Worm (Caenorhabditis elegans) whole organism, mixed stage, embryonic: ENCODE measurements around the gene tab-1.

Experiments
- M03D4.4 ChIP-seq: sonication (generic microtip); optimal IDR thresholded peaks from 2 replicates; lab custom pipeline; 2017; ENCODE audit warnings: mild to moderate bottlenecking, missing genetic modification characterization, missing compliant biosample characterization
- bed-3 ChIP-seq: fragments of 200-800 bp; sonication (Bioruptor generic); optimal IDR thresholded peaks from 3 replicates; lab custom pipeline; 2018; ENCODE audit warnings: mild to moderate bottlenecking, missing genetic modification characterization, moderate library complexity, missing compliant biosample characterization
- blmp-1 ChIP-seq: fragments of 150-350 bp; optimal IDR thresholded peaks from 2 replicates; lab custom pipeline; 2014; ENCODE audit warnings: missing biosample characterization, missing genetic modification characterization
- ceh-39 ChIP-seq: fragments of 150-350 bp; optimal IDR thresholded peaks from 2 replicates; lab custom pipeline; 2014; ENCODE audit warnings: missing biosample characterization, missing genetic modification characterization
- ceh-43 ChIP-seq: fragments of 200-800 bp; sonication (Bioruptor generic); optimal IDR thresholded peaks from 2 replicates; lab custom pipeline; 2018; ENCODE audit warnings: mild to moderate bottlenecking, missing genetic modification characterization, moderate library complexity, missing compliant biosample characterization
- ceh-83 ChIP-seq: fragments of 200-800 bp; sonication (Bioruptor generic); optimal IDR thresholded peaks from 2 replicates; lab custom pipeline; 2018; ENCODE audit warnings: mild to moderate bottlenecking, missing genetic modification characterization, missing compliant biosample characterization
- cnd-1 ChIP-seq: fragments of 200-800 bp; sonication (Bioruptor generic); optimal IDR thresholded peaks from 2 replicates; lab custom pipeline; 2018; ENCODE audit warnings: mild to moderate bottlenecking, missing genetic modification characterization, missing compliant biosample characterization
- drap-1 ChIP-seq: fragments of 200-800 bp; sonication (Bioruptor generic); optimal IDR thresholded peaks from 3 replicates; lab custom pipeline; 2018; ENCODE audit warnings: mild to moderate bottlenecking, missing genetic modification characterization, missing compliant biosample characterization
- elt-3 ChIP-seq: fragments of 150-350 bp; optimal IDR thresholded peaks from 2 replicates; lab custom pipeline; 2014; ENCODE audit warnings: missing biosample characterization, missing genetic modification characterization
- flh-1 ChIP-seq: fragments of 200-800 bp; sonication (Bioruptor generic); optimal IDR thresholded peaks from 2 replicates; lab custom pipeline; 2018; ENCODE audit warnings: mild to moderate bottlenecking, missing genetic modification characterization, moderate library complexity, missing compliant biosample characterization
- ham-2 ChIP-seq: fragments of 200-800 bp; sonication (Bioruptor generic); optimal IDR thresholded peaks from 2 replicates; lab custom pipeline; 2018; ENCODE audit warnings: mild to moderate bottlenecking, missing genetic modification characterization, missing compliant biosample characterization
- hlh-1 ChIP-seq: fragments of 150-350 bp; optimal IDR thresholded peaks from 2 replicates; lab custom pipeline; 2014; ENCODE audit warnings: missing biosample characterization, missing genetic modification reagents, missing genetic modification characterization
- lin-13 ChIP-seq: fragments of 150-350 bp; optimal IDR thresholded peaks from 2 replicates; lab custom pipeline; 2014; ENCODE audit warnings: missing biosample characterization, missing genetic modification characterization
- lin-32 ChIP-seq: fragments of 200-800 bp; sonication (Bioruptor generic); optimal IDR thresholded peaks from 2 replicates; lab custom pipeline; 2018; ENCODE audit warnings: mild to moderate bottlenecking, missing genetic modification characterization, missing compliant biosample characterization
- lsy-2 ChIP-seq: fragments of 150-350 bp; optimal IDR thresholded peaks from 2 replicates; lab custom pipeline; 2014; ENCODE audit warnings: missing biosample characterization, missing genetic modification characterization
- mab-5 ChIP-seq: fragments of 150-350 bp; optimal IDR thresholded peaks from 2 replicates; lab custom pipeline; 2014; ENCODE audit warnings: missing biosample characterization, missing genetic modification characterization
- mep-1 ChIP-seq: fragments of 150-350 bp; optimal IDR thresholded peaks from 2 replicates; lab custom pipeline; 2017; ENCODE audit warnings: missing biosample characterization, missing genetic modification reagents, missing genetic modification characterization, inconsistent platforms
- mls-2 ChIP-seq: sonication (generic microtip); optimal IDR thresholded peaks from 2 replicates; lab custom pipeline; 2016; ENCODE audit warnings: mild to moderate bottlenecking, missing genetic modification characterization, moderate library complexity, missing compliant biosample characterization
- nhr-12 ChIP-seq: fragments of 150-350 bp; optimal IDR thresholded peaks from 2 replicates; lab custom pipeline; 2014; ENCODE audit warnings: missing biosample characterization, missing genetic modification characterization
- nhr-2 ChIP-seq: fragments of 150-350 bp; optimal IDR thresholded peaks from 2 replicates; lab custom pipeline; 2014; ENCODE audit warnings: missing biosample characterization, missing genetic modification characterization
- nhr-237 ChIP-seq: fragments of 150-350 bp; optimal IDR thresholded peaks from 2 replicates; lab custom pipeline; 2014; ENCODE audit warnings: missing biosample characterization, missing genetic modification characterization
- nhr-76 ChIP-seq: sonication (generic microtip); optimal IDR thresholded peaks from 2 replicates; lab custom pipeline; 2017; ENCODE audit warnings: missing biosample characterization, missing genetic modification characterization
- pha-4 ChIP-seq: fragments of 150-350 bp; optimal IDR thresholded peaks from 2 replicates; lab custom pipeline; 2018; ENCODE audit warnings: missing biosample characterization, missing genetic modification reagents, missing genetic modification characterization
- sem-2 ChIP-seq: fragments of 200-800 bp; sonication (Bioruptor generic); optimal IDR thresholded peaks from 2 replicates; lab custom pipeline; 2018; ENCODE audit warnings: mild to moderate bottlenecking, missing genetic modification characterization, missing compliant biosample characterization
- sptf-1 ChIP-seq: sonication (generic microtip); optimal IDR thresholded peaks from 2 replicates; lab custom pipeline; 2017; ENCODE audit warnings: mild to moderate bottlenecking, missing genetic modification characterization, moderate library complexity, missing compliant biosample characterization
- tbx-8 ChIP-seq: fragments of 200-800 bp; sonication (Bioruptor generic); optimal IDR thresholded peaks from 2 replicates; lab custom pipeline; 2018; ENCODE audit warnings: mild to moderate bottlenecking, missing genetic modification characterization, moderate library complexity, missing compliant biosample characterization
- unc-120 ChIP-seq: sonication (generic microtip); optimal IDR thresholded peaks from 2 replicates; lab custom pipeline; 2017; ENCODE audit warnings: missing genetic modification characterization, missing compliant biosample characterization; ENCODE audit not compliant: poor library complexity, severe bottlenecking
- unc-39 ChIP-seq: fragments of 150-350 bp; optimal IDR thresholded peaks from 2 replicates; lab custom pipeline; 2014; ENCODE audit warnings: missing biosample characterization, missing genetic modification characterization
- unc-62 ChIP-seq: fragments of 150-350 bp; optimal IDR thresholded peaks from 2 replicates; lab custom pipeline; 2014; ENCODE audit warnings: missing biosample characterization, missing genetic modification reagents, missing genetic modification characterization
- zip-8 ChIP-seq: fragments of 150-350 bp; optimal IDR thresholded peaks from 2 replicates; lab custom pipeline; 2014; ENCODE audit warnings: missing biosample characterization, missing genetic modification characterization

Gene tab-1

ce11 chrII:6803024-6803423, at the start of gene tab-1:
Gene tab-1 (plus strand): TSS chrII:6803324.
- TF ChIP-seq hlh-1 (tag; lab: Kevin White, UChicago) (no peak), zip-8 (no peak), cnd-1 (tag; lab: Kevin White, UChicago) (no peak), mab-5 (no peak), unc-39 (tag; lab: Kevin White, UChicago) (no peak), mls-2 (tag; lab: Kevin White, UChicago) (no peak), unc-120 (no peak), sem-2 (GFP tag; lab: Kevin White, UChicago) (no peak), pha-4 (no peak), drap-1 (GFP tag; lab: Kevin White, UChicago) (no peak), lsy-2 (tag; lab: Kevin White, UChicago) (no peak), lin-13 (tag; lab: Kevin White, UChicago) (no peak), flh-1 (GFP tag; lab: Kevin White, UChicago) (no peak), nhr-76 (no peak), nhr-237 (tag; lab: Kevin White, UChicago) (no peak), M03D4.4 (no peak), lin-32 (no peak), blmp-1 (no peak), unc-62 (GFP tag; lab: Kevin White, UChicago) (no peak), ham-2 (GFP tag; lab: Kevin White, UChicago) (no peak)
- TF ChIP-seq, all 35 proteins: peak for 0

ce11 chrII:6754671-6755224, 48.4 kb upstream of the tab-1 start, which contains the start of the genes srx-95 and fis-1:
Gene srx-95 (minus strand): TSS chrII:6754771.
Gene fis-1 (plus strand): TSS chrII:6755174.
- no peak for TF ChIP-seq nhr-2 (tag; lab: Kevin White, UChicago)
- no peak for TF ChIP-seq ceh-83 (GFP tag; lab: Kevin White, UChicago)
- TF ChIP-seq tbx-8 (GFP tag; lab: Kevin White, UChicago) = no peak
- no peak for TF ChIP-seq nhr-12 (tag; lab: Kevin White, UChicago)
- TF ChIP-seq drap-1 (GFP tag; lab: Kevin White, UChicago) = no peak
- TF ChIP-seq ceh-43 = no peak
- no peak for TF ChIP-seq mep-1 (tag; lab: Kevin White, UChicago)
- no peak for TF ChIP-seq hlh-1 (tag; lab: Kevin White, UChicago)
- no peak for TF ChIP-seq ceh-39
- TF ChIP-seq unc-39 (tag; lab: Kevin White, UChicago) = no peak
- no peak for TF ChIP-seq nhr-237 (tag; lab: Kevin White, UChicago)
- TF ChIP-seq sptf-1 = no peak
- TF ChIP-seq lin-13 (tag; lab: Kevin White, UChicago) = no peak
- TF ChIP-seq elt-3 (tag; lab: Kevin White, UChicago) = no peak
- TF ChIP-seq flh-1 (GFP tag; lab: Kevin White, UChicago) = no peak
- no peak for TF ChIP-seq pha-4

ce11 chrII:6756232-6756631, 46.9 kb upstream of the tab-1 start, which contains the start of gene F41G3.3:
Gene F41G3.3 (plus strand): TSS chrII:6756532.
- TF ChIP-seq nhr-12 (tag; lab: Kevin White, UChicago) (no peak), bed-3 (GFP tag; lab: Kevin White, UChicago) (no peak), lin-13 (tag; lab: Kevin White, UChicago) (no peak), flh-1 (GFP tag; lab: Kevin White, UChicago) (no peak), mls-2 (tag; lab: Kevin White, UChicago) (no peak), mep-1 (tag; lab: Kevin White, UChicago) (no peak)

ce11 chrII:6764734-6765133, 38.4 kb upstream of the tab-1 start, which contains the start of gene nlp-50:
Gene nlp-50 (plus strand): TSS chrII:6765034.
- TF ChIP-seq nhr-237 (tag; lab: Kevin White, UChicago) (no peak), ceh-43 (no peak), lin-32 (no peak), sem-2 (GFP tag; lab: Kevin White, UChicago) (no peak)

DNA sequence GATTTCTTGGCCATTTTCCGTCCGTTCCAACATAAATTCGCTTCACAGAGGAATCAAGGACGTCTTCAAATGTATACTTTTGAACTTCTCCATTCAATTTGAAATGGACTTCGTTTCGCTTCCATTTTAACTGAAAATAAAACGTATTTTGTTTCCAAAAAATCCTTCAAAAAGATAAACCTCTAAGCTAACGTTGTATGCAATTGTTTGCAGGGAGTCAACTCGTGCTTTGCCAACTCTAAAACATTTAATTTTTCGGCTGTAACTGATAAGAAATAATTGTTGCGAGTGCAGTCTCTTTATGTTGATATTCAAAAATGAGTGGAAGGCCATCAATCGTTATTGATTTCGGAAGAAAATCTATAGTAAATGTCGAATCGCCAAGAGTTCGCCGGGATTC, 35.1 kb upstream of the tab-1 start, which contains the start of gene F41G3.18:
F41G3.18 (plus strand) TSS at position 301 of the 400 bp plus-strand sequence.
- TF ChIP-seq unc-120 = no peak

DNA sequence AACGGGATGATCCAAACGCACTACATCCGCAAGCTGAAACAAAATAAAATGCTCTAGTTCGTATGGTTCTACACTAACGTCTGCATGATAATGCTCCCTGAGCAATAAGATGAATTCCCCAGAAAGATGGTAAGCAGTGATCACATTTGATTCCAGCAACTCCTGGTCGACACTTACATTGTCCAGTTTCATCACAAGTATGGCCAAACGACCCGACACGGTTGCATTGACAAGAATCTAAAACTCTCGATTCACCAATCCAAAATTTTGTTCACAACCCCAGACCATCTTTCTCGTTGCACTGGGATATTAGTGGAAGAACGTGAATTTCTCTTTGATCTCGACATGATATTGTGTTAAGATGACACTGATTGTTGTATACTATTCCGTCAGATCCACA, 33.1 kb upstream of the tab-1 start:
- TF ChIP-seq nhr-76 = no peak
- TF ChIP-seq ceh-83 (GFP tag; lab: Kevin White, UChicago) = no peak
- no peak for TF ChIP-seq nhr-2 (tag; lab: Kevin White, UChicago)
